Worm (Caenorhabditis elegans): ENCODE results near the gene mtr-4.

Gene mtr-4

ce11 chrIV:9778016-9778415 is 47.5 kb upstream of the mtr-4 start, which contains the start of gene T13F2.6 (continued):
- no peak for TF ChIP-seq ztf-28 (GFP tag; IDR thresholded peaks at IDR 0.05)
- TF ChIP-seq nfya-2 (GFP tag; IDR thresholded peaks at IDR 0.05), result no peak
- no peak; the same call in 1 of the 2 replicates for TF ChIP-seq lir-1 (GFP tag; conservative IDR thresholded peaks at IDR 0.05)

ce11 chrIV:9784689-9785088 is 40.8 kb upstream of the mtr-4 start, which contains the start of gene sre-4:
sre-4 (minus strand) TSS chrIV:9784789.
- no peak for TF ChIP-seq die-1 (tag; optimal IDR thresholded peaks at IDR 0.05)
- no peak for TF ChIP-seq gei-17 (GFP tag; optimal IDR thresholded peaks at IDR 0.05)
- no peak for TF ChIP-seq nfya-1 (tag; optimal IDR thresholded peaks at IDR 0.05; ENCODE audit: borderline replicate concordance, insufficient read depth)
- no peak for TF ChIP-seq somi-1 (GFP tag; optimal IDR thresholded peaks at IDR 0.05)
- TF ChIP-seq sptf-2 (GFP tag; optimal IDR thresholded peaks at IDR 0.05), result no peak
- no peak for TF ChIP-seq dpff-1 (tag; optimal IDR thresholded peaks at IDR 0.05)
- no peak for TF ChIP-seq ceh-27 (GFP tag; optimal IDR thresholded peaks at IDR 0.05)
- TF ChIP-seq rpc-1 (optimal IDR thresholded peaks at IDR 0.05), result no peak
- TF ChIP-seq rpc-1 (tag; optimal IDR thresholded peaks at IDR 0.05), result no peak

ce11 chrIV:9789496-9789895 is 36.0 kb upstream of the mtr-4 start, which contains the start of gene T13F2.4:
T13F2.4 (plus strand) TSS chrIV:9789796.
- no peak for TF ChIP-seq chd-7 (tag; optimal IDR thresholded peaks at IDR 0.05)
- no peak for TF ChIP-seq aptf-3 (GFP tag; IDR thresholded peaks at IDR 0.05)
- TF ChIP-seq egl-44 (GFP tag; IDR thresholded peaks at IDR 0.05), result no peak
- no peak for TF ChIP-seq ZK185.1 (tag; optimal IDR thresholded peaks at IDR 0.05; ENCODE audit: poor library complexity, severe bottlenecking)
- no peak for TF ChIP-seq nhr-27 (tag; optimal IDR thresholded peaks at IDR 0.05)
- TF ChIP-seq ztf-26 (tag; optimal IDR thresholded peaks at IDR 0.05), result no peak
- no peak for TF ChIP-seq hmg-20 (GFP tag; IDR thresholded peaks at IDR 0.05)
- no peak for TF ChIP-seq C17E4.6 (GFP tag; IDR thresholded peaks at IDR 0.05)
- TF ChIP-seq nhr-120 (GFP tag; IDR thresholded peaks at IDR 0.05), result no peak
- TF ChIP-seq ztf-6 (GFP tag; IDR thresholded peaks at IDR 0.05), result no peak
- no peak for TF ChIP-seq repo-1 (tag; optimal IDR thresholded peaks at IDR 0.05)
- no peak for TF ChIP-seq unc-130 (GFP tag; optimal IDR thresholded peaks at IDR 0.05)

- no peak for TF ChIP-seq ceh-91 (GFP tag; IDR thresholded peaks at IDR 0.05)
- no peak for TF ChIP-seq rec-8 (tag; optimal IDR thresholded peaks at IDR 0.05)
- no peak for TF ChIP-seq egl-18 (GFP tag; IDR thresholded peaks at IDR 0.05)
- TF ChIP-seq gei-17 (GFP tag; optimal IDR thresholded peaks at IDR 0.05), result no peak
- TF ChIP-seq hlh-26 (GFP tag; conservative IDR thresholded peaks at IDR 0.05), result no peak
- no peak for TF ChIP-seq ekl-4 (GFP tag; IDR thresholded peaks at IDR 0.05)
- no peak for TF ChIP-seq lag-1 (GFP tag; IDR thresholded peaks at IDR 0.05)
- TF ChIP-seq T26A5.8 (tag; optimal IDR thresholded peaks at IDR 0.05), result no peak
- no peak for TF ChIP-seq ztf-22 (GFP tag; optimal IDR thresholded peaks at IDR 0.05)
- TF ChIP-seq B0019.2 (GFP tag; conservative IDR thresholded peaks at IDR 0.05), result no peak
- TF ChIP-seq F57A8.1 (GFP tag; optimal IDR thresholded peaks at IDR 0.05), result no peak
Measured at ce11 chrIV:9790708-9791107, 34.8 kb upstream of the mtr-4 start.

- TF ChIP-seq attf-6 (GFP tag; IDR thresholded peaks at IDR 0.05), result no peak
- TF ChIP-seq egrh-3 (GFP tag; IDR thresholded peaks at IDR 0.05), result no peak
- TF ChIP-seq nfyb-1 (GFP tag; IDR thresholded peaks at IDR 0.05), result no peak
- TF ChIP-seq ceh-79 (tag; optimal IDR thresholded peaks at IDR 0.05), result no peak
- TF ChIP-seq Y95B8A.8 (GFP tag; IDR thresholded peaks at IDR 0.05), result no peak
- no peak for TF ChIP-seq ceh-58 (GFP tag; IDR thresholded peaks at IDR 0.05)
Measured at ce11 chrIV:9795250-9795649, 30.2 kb upstream of the mtr-4 start.
